Worm (Caenorhabditis elegans) whole organism, mixed stage, embryonic: Measurements from ENCODE around the gene K02E10.5.

Experiments used
- M03D4.4 ChIP-seq: sonication (generic microtip); optimal IDR thresholded peaks from 2 replicates; lab custom pipeline; 2017; ENCODE audit warnings: mild to moderate bottlenecking, missing genetic modification characterization, missing compliant biosample characterization
- bed-3 ChIP-seq: fragments of 200-800 bp; sonication (Bioruptor generic); optimal IDR thresholded peaks from 3 replicates; lab custom pipeline; 2018; ENCODE audit warnings: mild to moderate bottlenecking, missing genetic modification characterization, moderate library complexity, missing compliant biosample characterization
- blmp-1 ChIP-seq: fragments of 150-350 bp; optimal IDR thresholded peaks from 2 replicates; lab custom pipeline; 2014; ENCODE audit warnings: missing biosample characterization, missing genetic modification characterization
- ceh-43 ChIP-seq: fragments of 200-800 bp; sonication (Bioruptor generic); optimal IDR thresholded peaks from 2 replicates; lab custom pipeline; 2018; ENCODE audit warnings: mild to moderate bottlenecking, missing genetic modification characterization, moderate library complexity, missing compliant biosample characterization
- ces-1 ChIP-seq: fragments of 150-350 bp; optimal IDR thresholded peaks from 2 replicates; lab custom pipeline; 2014; ENCODE audit warnings: missing biosample characterization, missing genetic modification reagents, missing genetic modification characterization
- cnd-1 ChIP-seq: fragments of 200-800 bp; sonication (Bioruptor generic); optimal IDR thresholded peaks from 2 replicates; lab custom pipeline; 2018; ENCODE audit warnings: mild to moderate bottlenecking, missing genetic modification characterization, missing compliant biosample characterization
- drap-1 ChIP-seq: fragments of 200-800 bp; sonication (Bioruptor generic); optimal IDR thresholded peaks from 3 replicates; lab custom pipeline; 2018; ENCODE audit warnings: mild to moderate bottlenecking, missing genetic modification characterization, missing compliant biosample characterization
- elt-1 ChIP-seq: sonication (generic microtip); optimal IDR thresholded peaks from 2 replicates; lab custom pipeline; 2017; ENCODE audit warnings: missing genetic modification characterization, mild to moderate bottlenecking, missing compliant biosample characterization, antibody characterized with exemption, moderate library complexity, borderline replicate concordance; ENCODE audit not compliant: insufficient read depth
- elt-3 ChIP-seq: fragments of 150-350 bp; optimal IDR thresholded peaks from 2 replicates; lab custom pipeline; 2014; ENCODE audit warnings: missing biosample characterization, missing genetic modification characterization
- ham-2 ChIP-seq: fragments of 200-800 bp; sonication (Bioruptor generic); optimal IDR thresholded peaks from 2 replicates; lab custom pipeline; 2018; ENCODE audit warnings: mild to moderate bottlenecking, missing genetic modification characterization, missing compliant biosample characterization
- hlh-1 ChIP-seq: fragments of 150-350 bp; optimal IDR thresholded peaks from 2 replicates; lab custom pipeline; 2014; ENCODE audit warnings: missing biosample characterization, missing genetic modification reagents, missing genetic modification characterization
- lin-13 ChIP-seq: fragments of 150-350 bp; optimal IDR thresholded peaks from 2 replicates; lab custom pipeline; 2014; ENCODE audit warnings: missing biosample characterization, missing genetic modification characterization
- lin-32 ChIP-seq: fragments of 200-800 bp; sonication (Bioruptor generic); optimal IDR thresholded peaks from 2 replicates; lab custom pipeline; 2018; ENCODE audit warnings: mild to moderate bottlenecking, missing genetic modification characterization, missing compliant biosample characterization
- lsy-2 ChIP-seq: fragments of 150-350 bp; optimal IDR thresholded peaks from 2 replicates; lab custom pipeline; 2014; ENCODE audit warnings: missing biosample characterization, missing genetic modification characterization
- mab-5 ChIP-seq: fragments of 150-350 bp; optimal IDR thresholded peaks from 2 replicates; lab custom pipeline; 2014; ENCODE audit warnings: missing biosample characterization, missing genetic modification characterization
- mep-1 ChIP-seq: fragments of 150-350 bp; optimal IDR thresholded peaks from 2 replicates; lab custom pipeline; 2017; ENCODE audit warnings: missing biosample characterization, missing genetic modification reagents, missing genetic modification characterization, inconsistent platforms
- mls-2 ChIP-seq: sonication (generic microtip); optimal IDR thresholded peaks from 2 replicates; lab custom pipeline; 2016; ENCODE audit warnings: mild to moderate bottlenecking, missing genetic modification characterization, moderate library complexity, missing compliant biosample characterization
- nhr-12 ChIP-seq: fragments of 150-350 bp; optimal IDR thresholded peaks from 2 replicates; lab custom pipeline; 2014; ENCODE audit warnings: missing biosample characterization, missing genetic modification characterization
- nhr-2 ChIP-seq: fragments of 150-350 bp; optimal IDR thresholded peaks from 2 replicates; lab custom pipeline; 2014; ENCODE audit warnings: missing biosample characterization, missing genetic modification characterization
- nhr-237 ChIP-seq: fragments of 150-350 bp; optimal IDR thresholded peaks from 2 replicates; lab custom pipeline; 2014; ENCODE audit warnings: missing biosample characterization, missing genetic modification characterization
- nhr-28 ChIP-seq: fragments of 150-350 bp; optimal IDR thresholded peaks from 2 replicates; lab custom pipeline; 2014; ENCODE audit warnings: missing biosample characterization, missing genetic modification characterization
- nhr-76 ChIP-seq: sonication (generic microtip); optimal IDR thresholded peaks from 2 replicates; lab custom pipeline; 2017; ENCODE audit warnings: missing biosample characterization, missing genetic modification characterization
- sem-2 ChIP-seq: fragments of 200-800 bp; sonication (Bioruptor generic); optimal IDR thresholded peaks from 2 replicates; lab custom pipeline; 2018; ENCODE audit warnings: mild to moderate bottlenecking, missing genetic modification characterization, missing compliant biosample characterization
- snpc-4 ChIP-seq: fragments of 150-350 bp; optimal IDR thresholded peaks from 2 replicates; lab custom pipeline; 2014; ENCODE audit warnings: missing biosample characterization, missing genetic modification characterization
- sptf-1 ChIP-seq: sonication (generic microtip); optimal IDR thresholded peaks from 2 replicates; lab custom pipeline; 2017; ENCODE audit warnings: mild to moderate bottlenecking, missing genetic modification characterization, moderate library complexity, missing compliant biosample characterization
- tbx-8 ChIP-seq: fragments of 200-800 bp; sonication (Bioruptor generic); optimal IDR thresholded peaks from 2 replicates; lab custom pipeline; 2018; ENCODE audit warnings: mild to moderate bottlenecking, missing genetic modification characterization, moderate library complexity, missing compliant biosample characterization
- unc-120 ChIP-seq: sonication (generic microtip); optimal IDR thresholded peaks from 2 replicates; lab custom pipeline; 2017; ENCODE audit warnings: missing genetic modification characterization, missing compliant biosample characterization; ENCODE audit not compliant: poor library complexity, severe bottlenecking
- unc-39 ChIP-seq: fragments of 150-350 bp; optimal IDR thresholded peaks from 2 replicates; lab custom pipeline; 2014; ENCODE audit warnings: missing biosample characterization, missing genetic modification characterization
- unc-62 ChIP-seq: fragments of 150-350 bp; optimal IDR thresholded peaks from 2 replicates; lab custom pipeline; 2014; ENCODE audit warnings: missing biosample characterization, missing genetic modification reagents, missing genetic modification characterization
- zip-8 ChIP-seq: fragments of 150-350 bp; optimal IDR thresholded peaks from 2 replicates; lab custom pipeline; 2014; ENCODE audit warnings: missing biosample characterization, missing genetic modification characterization
- ztf-11 ChIP-seq: fragments of 150-350 bp; optimal IDR thresholded peaks from 2 replicates; lab custom pipeline; 2014; ENCODE audit warnings: missing biosample characterization, missing genetic modification characterization

K02E10.5 gene

ce11 chrX:2447214-2447613 is 31.5 kb downstream of the K02E10.5 start:
- TF ChIP-seq zip-8 (no peak), tbx-8 (no peak), blmp-1 (no peak), nhr-12 (tag; lab: Kevin White, UChicago) (no peak), unc-120 (tag; lab: Kevin White, UChicago) (no peak), mls-2 (tag; lab: Kevin White, UChicago) (no peak), sem-2 (GFP tag; lab: Kevin White, UChicago) (no peak), bed-3 (GFP tag; lab: Kevin White, UChicago) (no peak), ham-2 (no peak), elt-1 (tag; lab: Kevin White, UChicago) (no peak), mab-5 (tag; lab: Kevin White, UChicago) (no peak), unc-62 (GFP tag; lab: Kevin White, UChicago) (no peak), lin-13 (tag; lab: Kevin White, UChicago) (no peak)

- TF ChIP-seq nhr-76 (tag; lab: Kevin White, UChicago) (no peak), nhr-12 (tag; lab: Kevin White, UChicago) (no peak), lin-13 (tag; lab: Kevin White, UChicago) (no peak), nhr-237 (no peak), nhr-2 (tag; lab: Kevin White, UChicago) (no peak), ceh-43 (GFP tag; lab: Kevin White, UChicago) (no peak), lsy-2 (no peak), ces-1 (GFP tag; lab: Kevin White, UChicago) (no peak), sptf-1 (tag; lab: Kevin White, UChicago) (no peak), tbx-8 (no peak), ham-2 (no peak), blmp-1 (no peak), bed-3 (GFP tag; lab: Kevin White, UChicago) (no peak), hlh-1 (tag; lab: Kevin White, UChicago) (no peak), lin-32 (GFP tag; lab: Kevin White, UChicago) (no peak), ztf-11 (tag; lab: Kevin White, UChicago) (no peak), cnd-1 (no peak), snpc-4 (tag; lab: Kevin White, UChicago) (no peak)
These were observed 32.5 kb downstream of the K02E10.5 start for ce11 chrX:2446185-2446584.

- TF ChIP-seq elt-1 (tag; lab: Kevin White, UChicago) (no peak), cnd-1 (no peak), nhr-237 (no peak), unc-120 (tag; lab: Kevin White, UChicago) (no peak), drap-1 (no peak)
These were observed 35.4 kb downstream of the K02E10.5 start, which contains the start of gene T07D1.3 for ce11 chrX:2443304-2443703. Gene T07D1.3 (minus strand): TSS chrX:2443404.

ce11 chrX:2441163-2441562 is 37.6 kb downstream of the K02E10.5 start:
- no peak for TF ChIP-seq sem-2 (GFP tag; lab: Kevin White, UChicago)
- no peak for TF ChIP-seq lin-32 (GFP tag; lab: Kevin White, UChicago)

ce11 chrX:2439728-2440127 is 39.0 kb downstream of the K02E10.5 start:
- TF ChIP-seq unc-62 (GFP tag; lab: Kevin White, UChicago) (no peak), lin-32 (GFP tag; lab: Kevin White, UChicago) (no peak), elt-3 (tag; lab: Kevin White, UChicago) (no peak), blmp-1 (no peak), nhr-28 (tag; lab: Kevin White, UChicago) (no peak), M03D4.4 (tag; lab: Kevin White, UChicago) (no peak), bed-3 (GFP tag; lab: Kevin White, UChicago) (no peak)
- TF ChIP-seq, all 35 proteins: peak for 0

- TF ChIP-seq blmp-1 (no peak), mep-1 (tag; lab: Kevin White, UChicago) (no peak), lin-13 (tag; lab: Kevin White, UChicago) (no peak), mab-5 (tag; lab: Kevin White, UChicago) (no peak), unc-39 (tag; lab: Kevin White, UChicago) (no peak), nhr-12 (tag; lab: Kevin White, UChicago) (no peak), ces-1 (GFP tag; lab: Kevin White, UChicago) (no peak), snpc-4 (tag; lab: Kevin White, UChicago) (no peak)
- TF ChIP-seq, all 35 proteins: peak for 0
These were observed 39.4 kb downstream of the K02E10.5 start for ce11 chrX:2439309-2439708.
